Worm (Caenorhabditis elegans): ENCODE data around the gene citk-1.

The citk-1 gene

DNA sequence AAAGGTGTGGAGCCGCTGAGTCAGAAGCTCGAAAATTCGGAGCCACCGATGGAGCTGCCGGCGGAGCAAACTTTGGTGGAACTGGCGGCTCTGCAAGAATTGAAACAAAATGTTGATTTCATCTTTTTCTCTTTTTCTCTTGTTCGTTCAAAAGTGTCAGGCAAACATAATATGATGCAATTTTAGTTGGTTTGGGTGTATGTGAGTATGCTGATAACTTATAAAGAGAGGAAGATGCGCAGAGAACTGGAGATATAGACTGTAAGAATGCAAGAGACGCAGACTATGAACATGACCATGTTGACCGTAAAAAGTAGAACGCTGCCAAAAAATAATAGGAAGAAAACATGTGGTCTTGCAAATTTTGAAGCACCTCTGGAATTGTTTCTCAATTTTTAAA lies 45.4 kb downstream of the citk-1 start (continued):
- TF ChIP-seq cey-2 (tag; optimal IDR thresholded peaks at IDR 0.05; ENCODE audit: borderline replicate concordance, insufficient read depth) (peak; percentile 46), zag-1 (tag; optimal IDR thresholded peaks at IDR 0.05) (no peak), ctbp-1 (GFP tag; IDR thresholded peaks at IDR 0.05) (no peak), ztf-7 (tag; optimal IDR thresholded peaks at IDR 0.05) (peak; percentile 99), Y48G9A.11 (GFP tag; IDR thresholded peaks at IDR 0.05) (no peak), saeg-2 (GFP tag; IDR thresholded peaks at IDR 0.05) (no peak), mxl-3 (GFP tag; optimal IDR thresholded peaks at IDR 0.05) (peak; percentile 39), daf-19 (GFP tag; conservative IDR thresholded peaks at IDR 0.05) (no peak), ztf-11 (tag; optimal IDR thresholded peaks at IDR 0.05) (no peak), snpc-4 (tag; optimal IDR thresholded peaks at IDR 0.05) (no peak), mdt-29 (GFP tag; IDR thresholded peaks at IDR 0.05) (0 out of 2 replicates have a peak, but pooled peaks have one; percentile 29), dve-1 (tag; optimal IDR thresholded peaks at IDR 0.05; ENCODE audit: insufficient read depth) (peak; percentile 91), ZK546.5 (tag; optimal IDR thresholded peaks at IDR 0.05) (no peak), daf-16 (GFP tag; optimal IDR thresholded peaks at IDR 0.05) (no peak), daf-16 (tag; optimal IDR thresholded peaks at IDR 0.05) (peak; percentile 95), R02D3.7 (tag; optimal IDR thresholded peaks at IDR 0.05) (no peak), hlh-30 (tag; optimal IDR thresholded peaks at IDR 0.05; ENCODE audit: insufficient read depth) (peak; percentile 82), spr-3 (GFP tag; optimal IDR thresholded peaks at IDR 0.05) (no peak), ZK337.2 (GFP tag; IDR thresholded peaks at IDR 0.05) (no peak), lin-39 (tag; optimal IDR thresholded peaks at IDR 0.05) (no peak), rbr-2 (tag; optimal IDR thresholded peaks at IDR 0.05) (no peak), mep-1 (tag; optimal IDR thresholded peaks at IDR 0.05) (peak; percentile 77), lin-1 (GFP tag; IDR thresholded peaks at IDR 0.05) (peak; percentile 51; the same call in 1 of the 2 replicates), nhr-42 (GFP tag; IDR thresholded peaks at IDR 0.05) (no peak), nhr-41 (GFP tag; IDR thresholded peaks at IDR 0.05) (no peak), F49E8.2 (tag; optimal IDR thresholded peaks at IDR 0.05; ENCODE audit: borderline replicate concordance) (no peak), unc-39 (tag; optimal IDR thresholded peaks at IDR 0.05) (no peak)

ce11 chrII:13954979-13955378 lies 46.3 kb downstream of the citk-1 start:
- TF ChIP-seq hlh-11 (tag; optimal IDR thresholded peaks at IDR 0.05): peak; percentile 29
- peak; percentile 3 for TF ChIP-seq mep-1 (tag; optimal IDR thresholded peaks at IDR 0.05)
- no peak for TF ChIP-seq lin-1 (GFP tag; IDR thresholded peaks at IDR 0.05)
- TF ChIP-seq mdt-29 (GFP tag; IDR thresholded peaks at IDR 0.05): no peak
- no peak for TF ChIP-seq T20F7.1 (GFP tag; optimal IDR thresholded peaks at IDR 0.05)
- TF ChIP-seq dmd-6 (GFP tag; IDR thresholded peaks at IDR 0.05): peak; percentile 22; the same call in 1 of the 2 replicates
- TF ChIP-seq F44E2.7 (GFP tag; IDR thresholded peaks at IDR 0.05): no peak
- peak; percentile 37 for TF ChIP-seq nhr-28 (tag; optimal IDR thresholded peaks at IDR 0.05)
- TF ChIP-seq nhr-102 (tag; optimal IDR thresholded peaks at IDR 0.05): no peak
- peak; percentile 4 for TF ChIP-seq dve-1 (tag; optimal IDR thresholded peaks at IDR 0.05; ENCODE audit: insufficient read depth)
- peak in 1 of 2 experiments; percentile 73 for TF ChIP-seq lsy-2 (tag; optimal IDR thresholded peaks at IDR 0.05)
- peak; percentile 29 for TF ChIP-seq hlh-30 (tag; optimal IDR thresholded peaks at IDR 0.05; ENCODE audit: insufficient read depth)
- TF ChIP-seq nhr-77 (tag; optimal IDR thresholded peaks at IDR 0.05): peak; percentile 46
- no peak for TF ChIP-seq daf-16 (GFP tag; optimal IDR thresholded peaks at IDR 0.05)
- TF ChIP-seq daf-16 (tag; optimal IDR thresholded peaks at IDR 0.05): peak; percentile 9
- TF ChIP-seq F49E8.2 (tag; optimal IDR thresholded peaks at IDR 0.05; ENCODE audit: borderline replicate concordance): no peak

ce11 chrII:13956529-13956928 lies 47.8 kb downstream of the citk-1 start:
- TF ChIP-seq lir-3 (tag; optimal IDR thresholded peaks at IDR 0.05) (no peak), aly-2 (tag; optimal IDR thresholded peaks at IDR 0.05) (no peak), cey-2 (tag; optimal IDR thresholded peaks at IDR 0.05; ENCODE audit: borderline replicate concordance, insufficient read depth) (no peak), lin-13 (GFP tag; optimal IDR thresholded peaks at IDR 0.05) (no peak), zip-11 (GFP tag; IDR thresholded peaks at IDR 0.05) (no peak), hlh-30 (tag; optimal IDR thresholded peaks at IDR 0.05; ENCODE audit: insufficient read depth) (peak; percentile 50), F44E2.7 (GFP tag; IDR thresholded peaks at IDR 0.05) (no peak), nhr-28 (tag; optimal IDR thresholded peaks at IDR 0.05) (peak; percentile 99), F10B5.3 (tag; optimal IDR thresholded peaks at IDR 0.05) (no peak), saeg-2 (GFP tag; IDR thresholded peaks at IDR 0.05) (peak; percentile 72; the same call in 1 of the 2 replicates), nhr-111 (GFP tag; optimal IDR thresholded peaks at IDR 0.05) (no peak), nhr-102 (tag; optimal IDR thresholded peaks at IDR 0.05) (peak; percentile 90), unc-62 (GFP tag; optimal IDR thresholded peaks at IDR 0.05 in 1 of 2) (peak in 1 of 2 experiments; percentile 42), unc-62 (tag; optimal IDR thresholded peaks at IDR 0.05) (no peak), ceh-44 (GFP tag; IDR thresholded peaks at IDR 0.05) (no peak), lin-1 (GFP tag; IDR thresholded peaks at IDR 0.05) (peak; percentile 41; the same call in 1 of the 2 replicates), T20F7.1 (GFP tag; optimal IDR thresholded peaks at IDR 0.05) (no peak), hif-1 (tag; optimal IDR thresholded peaks at IDR 0.05) (peak in 1 of 2 experiments; percentile 54), dve-1 (tag; optimal IDR thresholded peaks at IDR 0.05; ENCODE audit: insufficient read depth) (peak; percentile 76), php-3 (GFP tag; IDR thresholded peaks at IDR 0.05) (peak; percentile 86), ctbp-1 (GFP tag; IDR thresholded peaks at IDR 0.05) (no peak), Y48G9A.11 (GFP tag; IDR thresholded peaks at IDR 0.05) (no peak)

All from whole organism, L4 larva.